Fruit fly (Drosophila melanogaster): ENCODE measurements around the gene CG14324.
A peak's percentile ranks its signal among the peaks of the same experiment; 100 is the strongest.

Gene CG14324

DNA sequence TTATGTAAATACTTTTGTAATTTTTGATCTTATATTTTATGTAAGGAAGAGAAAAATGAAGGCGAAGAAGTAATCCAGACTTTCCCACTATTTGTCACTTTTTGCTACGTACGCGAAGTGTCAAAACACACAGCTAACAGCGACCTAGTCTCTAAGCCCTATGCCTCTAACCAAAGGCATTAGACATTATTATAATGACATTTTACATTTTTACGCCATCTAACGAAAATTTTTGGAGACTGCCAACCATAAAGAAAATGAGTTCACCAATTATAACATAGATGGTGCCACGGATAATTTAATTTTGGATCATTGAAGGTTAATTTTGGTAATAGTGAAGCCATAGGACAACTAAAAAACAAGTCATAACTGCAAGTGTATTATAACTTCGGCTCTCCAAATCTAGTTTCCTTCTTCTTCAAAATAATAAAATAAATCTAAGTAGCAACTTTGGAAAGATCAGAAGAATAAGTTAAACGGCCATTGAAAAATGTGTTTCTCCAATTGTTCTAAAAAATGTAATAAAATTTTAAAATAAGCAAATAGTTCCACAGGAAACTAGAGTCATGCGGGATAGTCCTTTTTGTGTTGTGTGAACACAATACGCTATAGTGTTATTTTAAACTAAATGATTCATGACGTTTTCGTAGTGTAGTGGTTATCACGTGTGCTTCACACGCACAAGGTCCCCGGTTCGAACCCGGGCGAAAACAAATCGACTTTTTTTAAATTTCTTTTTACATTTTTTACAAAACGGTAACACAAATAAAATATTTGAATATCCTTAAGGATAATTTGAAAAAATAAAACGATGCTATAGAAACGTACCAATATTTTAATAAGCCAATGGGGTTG is 1.3 kb downstream of the CG14324 start:
- no peak for TF ChIP-seq CG1792 (GFP tag; optimal IDR thresholded peaks at IDR 0.05)
- no peak for TF ChIP-seq CG5953 (GFP tag; IDR thresholded peaks at IDR 0.05)
- no peak for TF ChIP-seq Doc2 (GFP tag; IDR thresholded peaks at IDR 0.05)
- TF ChIP-seq CG17912 (GFP tag; optimal IDR thresholded peaks at IDR 0.05), result peak; percentile 13
- no peak for TF ChIP-seq CG3163 (GFP tag; optimal IDR thresholded peaks at IDR 0.05)
- peak; percentile 97 for TF ChIP-seq CTCF (GFP tag; optimal IDR thresholded peaks at IDR 0.05)
- TF ChIP-seq kay (GFP tag; optimal IDR thresholded peaks at IDR 0.05), result peak; percentile 28
- peak; percentile 62; the same call in 1 of the 2 replicates for TF ChIP-seq CG32532 (GFP tag; IDR thresholded peaks at IDR 0.05)
- no peak for TF ChIP-seq CG10274 (GFP tag; optimal IDR thresholded peaks at IDR 0.05)
- no peak for TF ChIP-seq pb (GFP tag; optimal IDR thresholded peaks at IDR 0.05)
- TF ChIP-seq CG11504 (tag; optimal IDR thresholded peaks at IDR 0.05), result peak; percentile 4
- no peak for TF ChIP-seq CG4328 (GFP tag; optimal IDR thresholded peaks at IDR 0.05)
- no peak for TF ChIP-seq sima (GFP tag; optimal IDR thresholded peaks at IDR 0.05)
- no peak for TF ChIP-seq dimm (GFP tag; IDR thresholded peaks at IDR 0.05)
- peak; percentile 27 for TF ChIP-seq ERR (GFP tag; optimal IDR thresholded peaks at IDR 0.05)
- TF ChIP-seq disco-r (GFP tag; optimal IDR thresholded peaks at IDR 0.05), result peak; percentile 7
- TF ChIP-seq mam (GFP tag; optimal IDR thresholded peaks at IDR 0.05), result peak; percentile 10
- peak in 1 of 2 experiments; percentile 55 for TF ChIP-seq eve (GFP tag; optimal IDR thresholded peaks at IDR 0.05)
- no peak for TF ChIP-seq ttk (GFP tag; IDR thresholded peaks at IDR 0.05)
- TF ChIP-seq fu2 (GFP tag; optimal IDR thresholded peaks at IDR 0.05), result no peak
- TF ChIP-seq D19A (tag; optimal IDR thresholded peaks at IDR 0.05), result peak; percentile 70
- TF ChIP-seq CG3726 (GFP tag; IDR thresholded peaks at IDR 0.05), result no peak
- peak; percentile 2 for TF ChIP-seq gfzf (GFP tag; optimal IDR thresholded peaks at IDR 0.05)
- TF ChIP-seq MTF-1 (GFP tag; optimal IDR thresholded peaks at IDR 0.05; ENCODE audit: borderline replicate concordance), result no peak
- TF ChIP-seq CG18262 (tag; optimal IDR thresholded peaks at IDR 0.05), result peak; percentile 15
- TF ChIP-seq CG4360 (GFP tag; IDR thresholded peaks at IDR 0.05), result no peak
- TF ChIP-seq pan (optimal IDR thresholded peaks at IDR 0.05), result no peak
- peak in 1 of 2 experiments; percentile 11 for TF ChIP-seq pan (GFP tag; optimal IDR thresholded peaks at IDR 0.05 in 1 of 2, IDR thresholded peaks at IDR 0.05 in 1 of 2)
- peak; percentile 12 for TF ChIP-seq CG2712 (tag; optimal IDR thresholded peaks at IDR 0.05)
- TF ChIP-seq Deaf1 (tag; optimal IDR thresholded peaks at IDR 0.05), result no peak
- peak; percentile 66 for TF ChIP-seq abd-A (tag; optimal IDR thresholded peaks at IDR 0.05)
- no peak for TF ChIP-seq Asciz (GFP tag; optimal IDR thresholded peaks at IDR 0.05)
- TF ChIP-seq Hr3 (GFP tag; optimal IDR thresholded peaks at IDR 0.05), result peak; percentile 14
- peak in 1 of 2 experiments; percentile 14 for TF ChIP-seq insv (GFP tag; optimal IDR thresholded peaks at IDR 0.05)
- TF ChIP-seq Hmr (GFP tag; optimal IDR thresholded peaks at IDR 0.05), result peak; percentile 36
- TF ChIP-seq chif (GFP tag; optimal IDR thresholded peaks at IDR 0.05), result peak in 1 of 2 experiments; percentile 13
- peak; percentile 84 for TF ChIP-seq CG42726 (GFP tag; IDR thresholded peaks at IDR 0.05; ENCODE audit: partially characterized antibody)
- peak; percentile 97 for TF ChIP-seq Bdp1 (GFP tag; optimal IDR thresholded peaks at IDR 0.05)
- TF ChIP-seq CG33557 (GFP tag; optimal IDR thresholded peaks at IDR 0.05), result no peak
- TF ChIP-seq CG18011 (GFP tag; optimal IDR thresholded peaks at IDR 0.05), result no peak
- 0 out of 2 replicates have a peak, but pooled peaks have one; percentile 10 for TF ChIP-seq E2f1 (GFP tag; IDR thresholded peaks at IDR 0.05)
- TF ChIP-seq cas (GFP tag; IDR thresholded peaks at IDR 0.05), result no peak
- peak; percentile 25 to 27 for TF ChIP-seq Pdp1 (GFP tag; optimal IDR thresholded peaks at IDR 0.05)
- no peak for TF ChIP-seq CG17186 (GFP tag; optimal IDR thresholded peaks at IDR 0.05)
- TF ChIP-seq CG14965 (GFP tag; optimal IDR thresholded peaks at IDR 0.05; ENCODE audit: borderline replicate concordance), result no peak
- TF ChIP-seq CG8359 (GFP tag; optimal IDR thresholded peaks at IDR 0.05; ENCODE audit: borderline replicate concordance), result no peak
- TF ChIP-seq Scr (GFP tag; IDR thresholded peaks at IDR 0.05; ENCODE audit: partially characterized antibody), result no peak
- peak; percentile 85 for TF ChIP-seq Med (GFP tag)
- peak; percentile 65 for TF ChIP-seq Rfx (GFP tag; IDR thresholded peaks at IDR 0.05)

Data from whole organism, embryonic.